Fruit fly (Drosophila melanogaster): ENCODE data around the gene porin.

The porin gene

dm6 chr2L:10858064-10859047, 7.7 kb upstream of the porin start, which contains the start of the genes aurB and Stam (continued):
- peak; percentile 69 for TF ChIP-seq D (optimal IDR thresholded peaks at IDR 0.05)
- TF ChIP-seq D (GFP tag; optimal IDR thresholded peaks at IDR 0.05): peak; percentile 28
- no peak for TF ChIP-seq hkb (optimal IDR thresholded peaks at IDR 0.05)
- TF ChIP-seq hkb (GFP tag; IDR thresholded peaks at IDR 0.05): peak; percentile 48
- TF ChIP-seq ro (GFP tag; IDR thresholded peaks at IDR 0.05): no peak
- peak; percentile 28; the same call in 1 of the 2 replicates for TF ChIP-seq Ada2b (GFP tag; IDR thresholded peaks at IDR 0.05)
- no peak for TF ChIP-seq CG8290 (GFP tag; optimal IDR thresholded peaks at IDR 0.05)
- TF ChIP-seq CG8290 (tag; optimal IDR thresholded peaks at IDR 0.05): no peak
- peak; percentile 49; the same call in 2 of the 3 replicates for TF ChIP-seq tgo (GFP tag; IDR thresholded peaks at IDR 0.05)
- TF ChIP-seq pb (GFP tag; optimal IDR thresholded peaks at IDR 0.05): no peak
- no peak for TF ChIP-seq CG5180 (GFP tag; optimal IDR thresholded peaks at IDR 0.05)
- TF ChIP-seq odd (GFP tag; optimal IDR thresholded peaks at IDR 0.05): no peak
- no peak for TF ChIP-seq crol (GFP tag; IDR thresholded peaks at IDR 0.05)
- TF ChIP-seq wdn (GFP tag; IDR thresholded peaks at IDR 0.05): no peak
- TF ChIP-seq sug (tag; optimal IDR thresholded peaks at IDR 0.05): peak; percentile 31
- no peak for TF ChIP-seq Taf1 (GFP tag; IDR thresholded peaks at IDR 0.05)
- TF ChIP-seq bab2 (GFP tag; optimal IDR thresholded peaks at IDR 0.05): no peak
- peak; percentile 68 for TF ChIP-seq CG13775 (GFP tag; optimal IDR thresholded peaks at IDR 0.05)
- no peak for TF ChIP-seq CG17612 (GFP tag; IDR thresholded peaks at IDR 0.05)
- no peak for TF ChIP-seq mam (GFP tag; optimal IDR thresholded peaks at IDR 0.05)
- TF ChIP-seq bcd (GFP tag; optimal IDR thresholded peaks at IDR 0.05): peak; percentile 41
- TF ChIP-seq CG11085 (GFP tag; IDR thresholded peaks at IDR 0.05): no peak
- TF ChIP-seq Adf1 (GFP tag; IDR thresholded peaks at IDR 0.05): no peak
- TF ChIP-seq chm (GFP tag; IDR thresholded peaks at IDR 0.05): 0 out of 2 replicates have a peak, but pooled peaks have one; percentile 12
- TF ChIP-seq CG6689 (GFP tag; IDR thresholded peaks at IDR 0.05): peak; percentile 50; the same call in 1 of the 2 replicates
- TF ChIP-seq esg (GFP tag; conservative IDR thresholded peaks at IDR 0.05): no peak; the same call in 1 of the 2 replicates
- TF ChIP-seq CG10431 (GFP tag; optimal IDR thresholded peaks at IDR 0.05): no peak
- TF ChIP-seq MESR4 (GFP tag; optimal IDR thresholded peaks at IDR 0.05): peak; percentile 62
- peak; percentile 55 for TF ChIP-seq CG1233 (GFP tag; optimal IDR thresholded peaks at IDR 0.05)
- peak; percentile 61 for TF ChIP-seq Oli (tag; optimal IDR thresholded peaks at IDR 0.05)
- TF ChIP-seq CG4360 (GFP tag; IDR thresholded peaks at IDR 0.05): no peak
- TF ChIP-seq CG17328 (GFP tag; IDR thresholded peaks at IDR 0.05): no peak
- no peak for TF ChIP-seq dan (GFP tag; IDR thresholded peaks at IDR 0.05)
- no peak for TF ChIP-seq CG16863 (GFP tag; optimal IDR thresholded peaks at IDR 0.05)
- no peak for TF ChIP-seq CG2889 (GFP tag; IDR thresholded peaks at IDR 0.05)
- no peak for TF ChIP-seq ken (GFP tag; IDR thresholded peaks at IDR 0.05)
- peak; percentile 78 for TF ChIP-seq CG13424 (tag; optimal IDR thresholded peaks at IDR 0.05)
- TF ChIP-seq bsh (GFP tag; optimal IDR thresholded peaks at IDR 0.05): peak in 1 of 2 experiments; percentile 62
- TF ChIP-seq Opbp (GFP tag; IDR thresholded peaks at IDR 0.05; ENCODE audit: partially characterized antibody): no peak
- peak; percentile 64 for TF ChIP-seq CG15696 (tag; optimal IDR thresholded peaks at IDR 0.05)
- peak in 1 of 2 experiments; percentile 43 for TF ChIP-seq Pdp1 (GFP tag; optimal IDR thresholded peaks at IDR 0.05)
- TF ChIP-seq chif (GFP tag; optimal IDR thresholded peaks at IDR 0.05): no peak
- TF ChIP-seq CG10274 (GFP tag; optimal IDR thresholded peaks at IDR 0.05): no peak
- no peak for TF ChIP-seq ap (GFP tag; IDR thresholded peaks at IDR 0.05)
- TF ChIP-seq CG10147 (GFP tag; optimal IDR thresholded peaks at IDR 0.05): no peak
- no peak for TF ChIP-seq CG34224 (GFP tag; IDR thresholded peaks at IDR 0.05; ENCODE audit: partially characterized antibody)
- no peak for TF ChIP-seq CG16813 (GFP tag; IDR thresholded peaks at IDR 0.05; ENCODE audit: partially characterized antibody)
- TF ChIP-seq peb (GFP tag; IDR thresholded peaks at IDR 0.05): no peak
- TF ChIP-seq CG9817 (tag; optimal IDR thresholded peaks at IDR 0.05): peak; percentile 60
- no peak for TF ChIP-seq sima (GFP tag; optimal IDR thresholded peaks at IDR 0.05)

All from whole organism, embryonic.